Worm (Caenorhabditis elegans) whole organism, early embryonic: ENCODE results near the gene anp-1.
A peak's percentile ranks its signal among the peaks of the same experiment; 100 is the strongest.

Source experiments
- aly-1 ChIP-seq: sonication (generic microtip); optimal IDR thresholded peaks from 2 replicates; lab custom pipeline; 2016; ENCODE audit warnings: missing genetic modification characterization, missing compliant biosample characterization
- ama-1 ChIP-seq: fragments of 150-350 bp; optimal IDR thresholded peaks from 2 replicates; lab custom pipeline; 2014
- flt-1 ChIP-seq: fragments of 200-800 bp; sonication (Bioruptor generic); IDR thresholded peaks from 2 replicates; pipeline ENCODE4 v1.3.6; 2022; ENCODE audit warnings: missing genetic modification characterization, missing compliant biosample characterization
- hmbx-1 ChIP-seq: sonication (generic microtip); optimal IDR thresholded peaks from 2 replicates; lab custom pipeline; 2016; ENCODE audit warnings: mild to moderate bottlenecking, missing genetic modification characterization, missing compliant biosample characterization
- sea-1 ChIP-seq: fragments of 200-800 bp; sonication (Bioruptor generic); conservative IDR thresholded peaks from 2 replicates; pipeline ENCODE4 v1.3.6; 2022; ENCODE audit warnings: missing genetic modification characterization, missing compliant biosample characterization
- tbx-37 ChIP-seq: fragments of 200-800 bp; sonication (Bioruptor generic); conservative IDR thresholded peaks from 2 replicates; pipeline ENCODE4 v1.3.6; 2022; ENCODE audit warnings: missing genetic modification reagents, missing genetic modification characterization, missing compliant biosample characterization

DNA sequence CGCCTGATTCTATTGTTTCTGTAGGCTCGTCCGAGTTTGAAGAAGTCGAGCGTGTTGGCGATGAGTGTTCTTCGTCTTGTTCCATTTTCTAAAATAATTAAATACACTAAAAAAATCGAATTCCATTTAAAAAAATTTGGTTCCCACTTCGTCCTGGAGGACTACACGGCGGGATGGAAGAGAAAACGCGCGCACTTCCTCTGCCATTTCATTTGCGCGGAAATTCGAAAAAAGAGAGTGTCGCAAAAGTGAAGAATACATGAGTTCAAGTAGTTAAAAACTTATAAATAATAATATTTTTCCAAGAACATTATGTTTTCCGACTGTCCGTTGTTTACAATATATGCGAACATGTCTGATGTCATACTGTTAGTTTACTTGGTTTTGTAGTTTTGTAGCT is 10.7 kb downstream of the anp-1 start, which contains the start of gene T07F10.3:
- TF ChIP-seq flt-1 (GFP tag; lab: Robert Waterston, UW) = peak; percentile 57
- TF ChIP-seq hmbx-1 (tag; lab: Kevin White, UChicago) = no peak
- no peak for TF ChIP-seq aly-1 (tag; lab: Kevin White, UChicago)
- TF ChIP-seq tbx-37 (GFP tag; lab: Robert Waterston, UW) = peak; percentile 96
- no peak for TF ChIP-seq ama-1
- peak; percentile 74; the same call in 1 of the 2 replicates for TF ChIP-seq sea-1 (GFP tag; lab: Robert Waterston, UW)
